Fruit fly (Drosophila melanogaster): ENCODE measurements around the gene CG15056.

CG15056 gene

DNA sequence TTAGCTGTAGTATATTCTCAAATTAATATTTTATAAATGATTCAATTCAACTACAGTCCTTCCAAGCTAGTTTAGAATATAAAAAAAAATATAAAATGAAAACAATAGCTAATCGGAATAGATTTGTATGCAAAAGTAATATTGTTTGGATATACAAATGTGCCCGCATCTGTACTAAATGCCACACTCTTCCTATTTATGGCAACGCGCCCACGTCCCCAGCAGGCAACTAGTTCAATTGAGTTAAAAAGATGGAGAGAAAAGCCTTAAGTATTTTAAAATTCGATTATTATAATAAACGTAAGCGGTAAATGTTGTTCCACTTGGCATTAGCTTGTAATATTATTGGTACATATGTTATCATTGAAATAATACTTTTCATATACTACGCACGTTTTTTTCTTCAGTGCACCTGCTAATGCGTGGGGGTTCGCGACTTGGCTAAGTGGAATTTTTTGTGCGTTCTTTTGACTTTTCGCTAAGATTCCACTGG is 9.6 kb upstream of the CG15056 start (continued):
- TF ChIP-seq Fer1 (GFP tag; optimal IDR thresholded peaks at IDR 0.05) (peak; percentile 37), zen (tag; optimal IDR thresholded peaks at IDR 0.05) (no peak), Mes4 (GFP tag; optimal IDR thresholded peaks at IDR 0.05) (no peak), CG6272 (GFP tag; IDR thresholded peaks at IDR 0.05) (0 out of 2 replicates have a peak, but pooled peaks have one; percentile 24), tna (GFP tag; IDR thresholded peaks at IDR 0.05; ENCODE audit: partially characterized antibody) (no peak), CG11093 (GFP tag; IDR thresholded peaks at IDR 0.05) (peak; percentile 40; the same call in 1 of the 3 replicates), CG14050 (GFP tag; IDR thresholded peaks at IDR 0.05) (peak; percentile 9; the same call in 1 of the 3 replicates), CG7928 (GFP tag; optimal IDR thresholded peaks at IDR 0.05) (no peak), CG30020 (tag; optimal IDR thresholded peaks at IDR 0.05) (no peak), Sox100B (GFP tag; optimal IDR thresholded peaks at IDR 0.05) (peak; percentile 78), Hmx (GFP tag; optimal IDR thresholded peaks at IDR 0.05) (no peak), NK7.1 (GFP tag; optimal IDR thresholded peaks at IDR 0.05) (no peak), CG3281 (GFP tag; optimal IDR thresholded peaks at IDR 0.05) (peak; percentile 68), run (tag; optimal IDR thresholded peaks at IDR 0.05) (no peak), CG2120 (GFP tag; optimal IDR thresholded peaks at IDR 0.05) (peak; percentile 74), lov (optimal IDR thresholded peaks at IDR 0.05) (no peak), lov (GFP tag; IDR thresholded peaks at IDR 0.05) (no peak), Hsf (GFP tag; optimal IDR thresholded peaks at IDR 0.05) (peak; percentile 70), btn (GFP tag; optimal IDR thresholded peaks at IDR 0.05) (no peak), cato (GFP tag; optimal IDR thresholded peaks at IDR 0.05; ENCODE audit: borderline replicate concordance) (peak; percentile 33), wek (GFP tag; optimal IDR thresholded peaks at IDR 0.05) (no peak), GATAe (GFP tag; conservative IDR thresholded peaks at IDR 0.05) (no peak), nmo (GFP tag; optimal IDR thresholded peaks at IDR 0.05) (peak; percentile 87), klu (GFP tag; IDR thresholded peaks at IDR 0.05) (no peak; the same call in 1 of the 2 replicates), croc (GFP tag; conservative IDR thresholded peaks at IDR 0.05) (peak; percentile 50; the same call in 2 of the 3 replicates), Hr39 (optimal IDR thresholded peaks at IDR 0.05) (no peak), Drgx (GFP tag; IDR thresholded peaks at IDR 0.05) (peak; percentile 48), MESR4 (GFP tag; optimal IDR thresholded peaks at IDR 0.05) (no peak), NC2α (GFP tag; optimal IDR thresholded peaks at IDR 0.05) (peak; percentile 27), Sox102F (GFP tag; optimal IDR thresholded peaks at IDR 0.05) (peak; percentile 82), esg (GFP tag; conservative IDR thresholded peaks at IDR 0.05) (peak; percentile 39; the same call in 1 of the 2 replicates), Dfd (GFP tag; optimal IDR thresholded peaks at IDR 0.05) (no peak), Sry-δ (GFP tag; optimal IDR thresholded peaks at IDR 0.05) (no peak), CG15514 (GFP tag; optimal IDR thresholded peaks at IDR 0.05) (peak; percentile 48), CG6254 (GFP tag; optimal IDR thresholded peaks at IDR 0.05) (peak; percentile 49), CG9609 (GFP tag; optimal IDR thresholded peaks at IDR 0.05) (no peak), Hr78 (GFP tag; optimal IDR thresholded peaks at IDR 0.05) (peak in 1 of 2 experiments; percentile 13), CG12659 (GFP tag; optimal IDR thresholded peaks at IDR 0.05) (peak; percentile 64), CG7987 (GFP tag; optimal IDR thresholded peaks at IDR 0.05) (no peak), ash1 (GFP tag; optimal IDR thresholded peaks at IDR 0.05) (no peak), repo (GFP tag; optimal IDR thresholded peaks at IDR 0.05) (no peak), eve (GFP tag; optimal IDR thresholded peaks at IDR 0.05) (peak in 1 of 2 experiments; percentile 84), CG5953 (GFP tag; IDR thresholded peaks at IDR 0.05) (no peak), lilli (GFP tag; optimal IDR thresholded peaks at IDR 0.05) (peak; percentile 76), Adf1 (GFP tag; IDR thresholded peaks at IDR 0.05) (no peak), CG13624 (GFP tag; optimal IDR thresholded peaks at IDR 0.05) (peak; percentile 49), CG2875 (GFP tag; optimal IDR thresholded peaks at IDR 0.05) (peak; percentile 27), Dbx (GFP tag; IDR thresholded peaks at IDR 0.05) (peak; percentile 73), Pdp1 (GFP tag; optimal IDR thresholded peaks at IDR 0.05) (peak; percentile 3 to 47), bcd (GFP tag; optimal IDR thresholded peaks at IDR 0.05) (peak; percentile 72), jing (GFP tag; optimal IDR thresholded peaks at IDR 0.05) (no peak)
